Fruit fly (Drosophila melanogaster) whole organism, embryonic: Measurements from ENCODE around the gene CG12645.

Experiments
- Antp ChIP-seq: fragments of 200-800 bp; sonication (Bioruptor generic); optimal IDR thresholded peaks from 3 replicates; lab custom pipeline; 2016; ENCODE audit warnings: missing biosample characterization, missing genetic modification characterization
- CG14050 ChIP-seq: fragments of 200-800 bp; sonication (Bioruptor generic); IDR thresholded peaks from 3 replicates; pipeline ENCODE4 v1.3.6; 2022; ENCODE audit warnings: missing biosample characterization, missing genetic modification characterization
- CG17385 ChIP-seq: fragments of 200-800 bp; sonication (Bioruptor generic); optimal IDR thresholded peaks from 3 replicates; lab custom pipeline; 2018; ENCODE audit warnings: missing biosample characterization, mild to moderate bottlenecking, missing genetic modification characterization
- CG18619 ChIP-seq: fragments of 200-800 bp; sonication (Bioruptor generic); optimal IDR thresholded peaks from 3 replicates; lab custom pipeline; 2017; ENCODE audit warnings: missing biosample characterization, mild to moderate bottlenecking, missing genetic modification characterization
- CG2120 ChIP-seq: fragments of 200-800 bp; sonication (Bioruptor generic); optimal IDR thresholded peaks from 3 replicates; lab custom pipeline; 2016; ENCODE audit warnings: missing biosample characterization, missing genetic modification characterization
- CG43689 ChIP-seq: fragments of 200-800 bp; sonication (Bioruptor generic); IDR thresholded peaks from 2 replicates; pipeline ENCODE4 v1.3.6; 2022; ENCODE audit warnings: missing biosample characterization, missing genetic modification characterization
- CG4404 ChIP-seq: fragments of 200-800 bp; sonication (Bioruptor generic); IDR thresholded peaks from 2 replicates; pipeline ENCODE4 v1.3.6; 2022; ENCODE audit warnings: missing biosample characterization, missing genetic modification characterization
- CG9817 ChIP-seq: fragments of 200-800 bp; sonication (Bioruptor generic); optimal IDR thresholded peaks from 2 replicates; lab custom pipeline; 2018; ENCODE audit warnings: missing biosample characterization, mild to moderate bottlenecking, missing genetic modification characterization, moderate library complexity
- CoRest ChIP-seq: fragments of 200-800 bp; sonication (Bioruptor generic); optimal IDR thresholded peaks from 3 replicates; lab custom pipeline; 2018; ENCODE audit warnings: missing biosample characterization, mild to moderate bottlenecking, missing genetic modification characterization, moderate library complexity
- Dbx ChIP-seq: fragments of 200-800 bp; sonication (Bioruptor generic); IDR thresholded peaks from 3 replicates; pipeline ENCODE4 v1.3.6; 2022; ENCODE audit warnings: missing biosample characterization, missing genetic modification characterization
- Drgx ChIP-seq: fragments of 200-800 bp; sonication (Bioruptor generic); IDR thresholded peaks from 2 replicates; pipeline ENCODE4 v1.3.6; 2022; ENCODE audit warnings: missing biosample characterization, missing genetic modification characterization
- E2f2 ChIP-seq: fragments of 200-800 bp; sonication (Bioruptor generic); IDR thresholded peaks from 2 replicates; pipeline ENCODE4 v1.3.6; 2022; ENCODE audit warnings: missing biosample characterization, missing genetic modification characterization
- ERR ChIP-seq: fragments of 200-800 bp; sonication (Bioruptor generic); optimal IDR thresholded peaks from 2 replicates; lab custom pipeline; 2016; ENCODE audit warnings: missing biosample characterization, missing genetic modification characterization
- Gug ChIP-seq: fragments of 200-800 bp; sonication (Bioruptor generic); IDR thresholded peaks from 4 replicates; pipeline ENCODE4 v1.3.6; 2022; ENCODE audit warnings: missing biosample characterization, missing genetic modification characterization
- H2.0 ChIP-seq: fragments of 200-800 bp; sonication (Bioruptor generic); IDR thresholded peaks from 2 replicates; pipeline ENCODE4 v1.3.6; 2022; ENCODE audit warnings: missing biosample characterization, missing genetic modification characterization
- Hmr ChIP-seq: fragments of 200-800 bp; sonication (Bioruptor generic); optimal IDR thresholded peaks from 3 replicates; lab custom pipeline; 2017; ENCODE audit warnings: mild to moderate bottlenecking, missing biosample characterization, missing genetic modification reagents, missing genetic modification characterization
- Hr51 ChIP-seq, 2 experiments: fragments of 200-800 bp; sonication (Bioruptor generic); optimal IDR thresholded peaks; 2 replicates in 1 of 2; 3 replicates in 1 of 2; lab custom pipeline; 2016 to 2018; ENCODE audit warnings: missing biosample characterization in 2 of 2, missing genetic modification characterization in 2 of 2, mild to moderate bottlenecking in 1 of 2, moderate library complexity in 1 of 2
- Lim3 ChIP-seq: fragments of 200-800 bp; sonication (Bioruptor generic); IDR thresholded peaks from 2 replicates; pipeline ENCODE4 v1.3.6; 2022; ENCODE audit warnings: missing biosample characterization, missing genetic modification characterization
- Myb ChIP-seq: fragments of 200-800 bp; sonication (Bioruptor generic); optimal IDR thresholded peaks from 2 replicates; lab custom pipeline; 2016; ENCODE audit warnings: missing biosample characterization, missing genetic modification characterization
- Pdp1 ChIP-seq, 2 experiments: fragments of 200-800 bp; sonication (Bioruptor generic); optimal IDR thresholded peaks; 3 replicates each; lab custom pipeline; 2016; ENCODE audit warnings: missing biosample characterization in 2 of 2, missing genetic modification characterization in 2 of 2, mild to moderate bottlenecking in 1 of 2, moderate library complexity in 1 of 2
- Ravus ChIP-seq: fragments of 200-800 bp; sonication (Bioruptor generic); IDR thresholded peaks from 2 replicates; pipeline ENCODE4 v1.3.6; 2022; ENCODE audit warnings: missing biosample characterization, missing genetic modification characterization
- Ssrp ChIP-seq: fragments of 200-800 bp; sonication (Bioruptor generic); optimal IDR thresholded peaks from 2 replicates; lab custom pipeline; 2018; ENCODE audit warnings: missing biosample characterization, mild to moderate bottlenecking, missing genetic modification characterization, moderate library complexity
- Tbp ChIP-seq: fragments of >200 bp; optimal IDR thresholded peaks from 2 replicates; lab custom pipeline; 2018; ENCODE audit warnings: missing biosample characterization, missing genetic modification characterization
- Xrp1 ChIP-seq: fragments of 200-800 bp; sonication (Bioruptor generic); IDR thresholded peaks from 2 replicates; pipeline ENCODE4 v1.3.6; 2022; ENCODE audit warnings: missing biosample characterization, missing genetic modification characterization
- abd-A ChIP-seq: fragments of 200-800 bp; sonication (Bioruptor generic); optimal IDR thresholded peaks from 3 replicates; lab custom pipeline; 2019; ENCODE audit warnings: missing biosample characterization, mild to moderate bottlenecking, missing genetic modification characterization, moderate library complexity
- ash1 ChIP-seq: fragments of 200-800 bp; sonication (Bioruptor generic); optimal IDR thresholded peaks from 2 replicates; lab custom pipeline; 2018; ENCODE audit warnings: missing biosample characterization, mild to moderate bottlenecking, missing genetic modification characterization
- bowl ChIP-seq: fragments of 200-800 bp; sonication (Bioruptor generic); IDR thresholded peaks from 2 replicates; pipeline ENCODE4 v1.3.6; 2022; ENCODE audit warnings: missing biosample characterization, missing genetic modification characterization
- caup ChIP-seq: fragments of 200-800 bp; sonication (Bioruptor generic); optimal IDR thresholded peaks from 3 replicates; lab custom pipeline; 2017; ENCODE audit warnings: missing biosample characterization, mild to moderate bottlenecking, missing genetic modification characterization, moderate library complexity; ENCODE audit not compliant: severe bottlenecking
- dysf ChIP-seq: fragments of 200-800 bp; sonication (Bioruptor generic); IDR thresholded peaks from 3 replicates; pipeline ENCODE4 v1.3.6; 2022; ENCODE audit warnings: missing biosample characterization, missing genetic modification characterization
- exex ChIP-seq: fragments of 200-800 bp; sonication (Bioruptor generic); optimal IDR thresholded peaks from 4 replicates; lab custom pipeline; 2018; ENCODE audit warnings: missing biosample characterization, mild to moderate bottlenecking, missing genetic modification characterization, moderate library complexity
- gce ChIP-seq: fragments of 200-800 bp; sonication (Bioruptor generic); IDR thresholded peaks from 3 replicates; pipeline ENCODE4 v1.3.6; 2022; ENCODE audit warnings: missing biosample characterization, missing genetic modification characterization
- gem ChIP-seq: fragments of 200-800 bp; sonication (Bioruptor generic); optimal IDR thresholded peaks from 2 replicates; lab custom pipeline; 2019; ENCODE audit warnings: missing biosample characterization, mild to moderate bottlenecking, missing genetic modification characterization, moderate library complexity
- hb ChIP-seq: fragments of 200-800 bp; sonication (Bioruptor generic); IDR thresholded peaks from 3 replicates; pipeline ENCODE4 v1.3.6; 2022; ENCODE audit warnings: missing biosample characterization, missing genetic modification characterization; ENCODE audit not compliant: partially characterized antibody
- lab ChIP-seq: fragments of 200-800 bp; sonication (Bioruptor generic); optimal IDR thresholded peaks from 3 replicates; lab custom pipeline; 2017; ENCODE audit warnings: missing biosample characterization, missing genetic modification characterization, mild to moderate bottlenecking, moderate library complexity, missing genetic modification reagents
- lbe ChIP-seq: fragments of 200-800 bp; sonication (Bioruptor generic); optimal IDR thresholded peaks from 2 replicates; lab custom pipeline; 2016; ENCODE audit warnings: missing biosample characterization, mild to moderate bottlenecking, missing genetic modification characterization
- lilli ChIP-seq: fragments of 200-800 bp; sonication (Bioruptor generic); optimal IDR thresholded peaks from 3 replicates; lab custom pipeline; 2016; ENCODE audit warnings: missing biosample characterization, missing genetic modification characterization
- mam ChIP-seq: fragments of 200-800 bp; sonication (Bioruptor generic); optimal IDR thresholded peaks from 3 replicates; lab custom pipeline; 2016; ENCODE audit warnings: missing biosample characterization, missing genetic modification characterization
- mld ChIP-seq: fragments of 200-800 bp; sonication (Bioruptor generic); IDR thresholded peaks from 3 replicates; pipeline ENCODE4 v1.3.6; 2022; ENCODE audit warnings: missing biosample characterization, missing genetic modification characterization; ENCODE audit not compliant: partially characterized antibody
- nerfin-1 ChIP-seq: fragments of 200-800 bp; sonication (Bioruptor generic); optimal IDR thresholded peaks from 3 replicates; lab custom pipeline; 2019; ENCODE audit warnings: missing biosample characterization, mild to moderate bottlenecking, missing genetic modification characterization, moderate library complexity
- nerfin-2 ChIP-seq: fragments of 200-800 bp; sonication (Bioruptor generic); IDR thresholded peaks from 2 replicates; pipeline ENCODE4 v1.3.6; 2022; ENCODE audit warnings: missing biosample characterization, missing genetic modification characterization; ENCODE audit not compliant: partially characterized antibody
- pho ChIP-seq: fragments of 200-800 bp; sonication (Bioruptor generic); optimal IDR thresholded peaks from 2 replicates; lab custom pipeline; 2016; ENCODE audit warnings: missing biosample characterization, missing genetic modification characterization
- pnt ChIP-seq: fragments of 200-800 bp; sonication (Bioruptor generic); optimal IDR thresholded peaks from 3 replicates; lab custom pipeline; 2016; ENCODE audit warnings: missing biosample characterization, missing genetic modification characterization
- pum ChIP-seq: fragments of 200-800 bp; sonication (Bioruptor generic); optimal IDR thresholded peaks from 2 replicates; lab custom pipeline; 2016; ENCODE audit warnings: missing biosample characterization, missing genetic modification characterization
- ranshi ChIP-seq: fragments of 200-800 bp; sonication (Bioruptor generic); IDR thresholded peaks from 2 replicates; pipeline ENCODE4 v1.3.6; 2022; ENCODE audit warnings: missing biosample characterization, missing genetic modification characterization
- row ChIP-seq: fragments of 200-800 bp; sonication (Bioruptor generic); IDR thresholded peaks from 3 replicates; pipeline ENCODE4 v1.3.6; 2022; ENCODE audit warnings: missing biosample characterization, missing genetic modification characterization
- tgo ChIP-seq: fragments of 200-800 bp; sonication (Bioruptor generic); IDR thresholded peaks from 3 replicates; pipeline ENCODE4 v1.3.6; 2022; ENCODE audit warnings: missing biosample characterization, missing genetic modification characterization
- zfh2 ChIP-seq: fragments of 200-800 bp; sonication (Bioruptor generic); optimal IDR thresholded peaks from 2 replicates; lab custom pipeline; 2016; ENCODE audit warnings: missing biosample characterization, missing genetic modification characterization

The CG12645 gene

dm6 chrX:10184355-10185058, 31.1 kb downstream of the CG12645 start (continued):
- TF ChIP-seq H2.0 (GFP tag; lab: Robert Waterston, UW) (peak; percentile 40; the same call in 1 of the 2 replicates), dysf (GFP tag; lab: Robert Waterston, UW) (peak; percentile 83), Antp (GFP tag; lab: Kevin White, UChicago) (peak; percentile 58), Pdp1 (GFP tag; optimal IDR thresholded peaks at IDR 0.05; lab: Kevin White, UChicago) (peak in 1 of 2 experiments; percentile 51), pum (GFP tag; lab: Kevin White, UChicago) (peak; percentile 27), E2f2 (peak; percentile 25; the same call in 1 of the 2 replicates), exex (tag; lab: Kevin White, UChicago) (no peak), CG14050 (GFP tag; lab: Robert Waterston, UW) (no peak), nerfin-1 (tag; lab: Kevin White, UChicago) (no peak), Myb (GFP tag; lab: Kevin White, UChicago) (peak; percentile 9), Hmr (GFP tag; lab: Kevin White, UChicago) (peak; percentile 82), Dbx (peak; percentile 87), bowl (GFP tag; lab: Robert Waterston, UW) (peak; percentile 38; the same call in 1 of the 2 replicates), mld (no peak), Ravus (0 out of 2 replicates have a peak, but pooled peaks have one; percentile 2), ranshi (peak; percentile 53; the same call in 1 of the 2 replicates), CG4404 (peak; percentile 51), CoRest (peak; percentile 22), ash1 (GFP tag; lab: Kevin White, UChicago) (no peak), CG2120 (GFP tag; lab: Kevin White, UChicago) (peak; percentile 81), zfh2 (GFP tag; lab: Kevin White, UChicago) (peak; percentile 30), hb (no peak), Lim3 (GFP tag; lab: Robert Waterston, UW) (no peak), pho (GFP tag; lab: Kevin White, UChicago) (peak; percentile 44), Tbp (GFP tag; lab: Kevin White, UChicago) (no peak), Xrp1 (GFP tag; lab: Robert Waterston, UW) (peak; percentile 59), CG17385 (GFP tag; lab: Kevin White, UChicago) (peak; percentile 29), ERR (GFP tag; lab: Kevin White, UChicago) (peak; percentile 20), CG18619 (GFP tag; lab: Kevin White, UChicago) (peak; percentile 41), gem (tag; lab: Kevin White, UChicago) (peak; percentile 47), abd-A (tag; lab: Kevin White, UChicago) (peak; percentile 74), Gug (GFP tag; lab: Robert Waterston, UW) (peak; percentile 52; the same call in 1 of the 4 replicates), CG9817 (peak; percentile 33), mam (GFP tag; lab: Kevin White, UChicago) (peak; percentile 46), gce (GFP tag; lab: Robert Waterston, UW) (peak; percentile 25; the same call in 1 of the 3 replicates), row (peak; percentile 71), lbe (GFP tag; lab: Kevin White, UChicago) (no peak), pnt (GFP tag; lab: Kevin White, UChicago) (peak; percentile 40), CG43689 (GFP tag; lab: Robert Waterston, UW) (0 out of 2 replicates have a peak, but pooled peaks have one; percentile 30), lilli (GFP tag; lab: Kevin White, UChicago) (peak; percentile 52), tgo (GFP tag; lab: Robert Waterston, UW) (peak; percentile 67; the same call in 2 of the 3 replicates), Ssrp (no peak), lab (peak; percentile 85), Hr51 (GFP tag; optimal IDR thresholded peaks at IDR 0.05; lab: Kevin White, UChicago) (peak in 1 of 2 experiments; percentile 38), caup (GFP tag; lab: Kevin White, UChicago) (peak; percentile 60), nerfin-2 (GFP tag; lab: Robert Waterston, UW) (no peak), Drgx (GFP tag; lab: Robert Waterston, UW) (peak; percentile 74)
